Fruit fly (Drosophila melanogaster) whole organism, wandering third instar larva: ENCODE measurements around the gene CG5114.

Source experiments
- CG32264 ChIP-seq: fragments of 200-800 bp; sonication (Bioruptor generic); optimal IDR thresholded peaks from 2 replicates; lab custom pipeline; 2016; ENCODE audit warnings: missing biosample characterization, missing genetic modification characterization
- Dfd ChIP-seq: fragments of >200 bp; optimal IDR thresholded peaks from 2 replicates; lab custom pipeline; 2017; ENCODE audit warnings: missing biosample characterization, missing genetic modification characterization
- Dif ChIP-seq: fragments of 200-275, 200-300 bp; sonication (Bioruptor generic); optimal IDR thresholded peaks from 2 replicates; lab custom pipeline; 2018; ENCODE audit warnings: missing biosample characterization, missing genetic modification characterization; ENCODE audit not compliant: partially characterized antibody
- HLH106 ChIP-seq: fragments of 200-800 bp; optimal IDR thresholded peaks from 3 replicates; lab custom pipeline; 2019; ENCODE audit warnings: missing biosample characterization, mild to moderate bottlenecking, missing genetic modification characterization, moderate library complexity
- Hnf4 ChIP-seq: fragments of 200-800 bp; sonication (Bioruptor generic); optimal IDR thresholded peaks from 2 replicates; lab custom pipeline; 2016; ENCODE audit warnings: missing biosample characterization, mild to moderate bottlenecking, missing genetic modification characterization
- Hr83 ChIP-seq: fragments of 200-300 bp; sonication (Bioruptor generic); optimal IDR thresholded peaks from 2 replicates; lab custom pipeline; 2016; ENCODE audit warnings: missing biosample characterization, mild to moderate bottlenecking, missing genetic modification characterization, moderate library complexity; ENCODE audit not compliant: poor library complexity, severe bottlenecking
- Mio ChIP-seq: sonication (Bioruptor generic); optimal IDR thresholded peaks from 2 replicates; lab custom pipeline; 2016; ENCODE audit warnings: missing biosample characterization, missing genetic modification characterization
- Myc ChIP-seq: fragments of >200 bp; optimal IDR thresholded peaks from 2 replicates; lab custom pipeline; 2017
- N ChIP-seq: fragments of >200 bp; optimal IDR thresholded peaks from 2 replicates; lab custom pipeline; 2018; ENCODE audit warnings: missing biosample characterization, missing external identifiers, missing genetic modification characterization
- OdsH ChIP-seq: fragments of 200-800 bp; sonication (Bioruptor generic); optimal IDR thresholded peaks from 2 replicates; lab custom pipeline; 2016; ENCODE audit warnings: missing biosample characterization, mild to moderate bottlenecking, missing genetic modification characterization
- Rel ChIP-seq, 2 experiments: fragments of 200-800 bp; sonication (Bioruptor generic) in 1 of 2; optimal IDR thresholded peaks; 2 replicates in 1 of 2; 3 replicates in 1 of 2; lab custom pipeline; 2016 to 2019; ENCODE audit warnings: mild to moderate bottlenecking in 2 of 2, missing biosample characterization in 2 of 2, missing genetic modification characterization in 2 of 2, moderate library complexity in 1 of 2
- Sp1 ChIP-seq: fragments of 200-800 bp; sonication (Bioruptor generic); optimal IDR thresholded peaks from 3 replicates; lab custom pipeline; 2019; ENCODE audit warnings: missing biosample characterization, mild to moderate bottlenecking, missing genetic modification characterization, moderate library complexity
- Vsx2 ChIP-seq: fragments of 200-300, 225-300 bp; sonication (Bioruptor generic); optimal IDR thresholded peaks from 2 replicates; lab custom pipeline; 2018; ENCODE audit warnings: missing biosample characterization, missing genetic modification characterization; ENCODE audit not compliant: partially characterized antibody
- br ChIP-seq: fragments of 200-800 bp; sonication (Bioruptor generic); optimal IDR thresholded peaks from 2 replicates; lab custom pipeline; 2016; ENCODE audit warnings: missing biosample characterization, missing genetic modification characterization
- brk ChIP-seq: fragments of 200-800 bp; sonication (Bioruptor generic); optimal IDR thresholded peaks from 2 replicates; lab custom pipeline; 2016; ENCODE audit warnings: missing biosample characterization, mild to moderate bottlenecking, missing genetic modification characterization
- dl ChIP-seq, 2 experiments: fragments of 175-275, 200-275 bp in 1 of 2; fragments of 200-275 bp in 1 of 2; sonication (Bioruptor generic); optimal IDR thresholded peaks; lab custom pipeline; 2018; ENCODE audit warnings: mild to moderate bottlenecking in 2 of 2, missing biosample characterization in 2 of 2, missing genetic modification characterization in 2 of 2, moderate library complexity in 2 of 2; ENCODE audit not compliant: partially characterized antibody in 2 of 2, insufficient read depth in 1 of 2
- dmrt93B ChIP-seq: fragments of 200-800 bp; sonication (Bioruptor generic); optimal IDR thresholded peaks from 2 replicates; lab custom pipeline; 2018; ENCODE audit warnings: missing biosample characterization, mild to moderate bottlenecking, missing genetic modification characterization
- dsf ChIP-seq: sonication (Bioruptor generic); optimal IDR thresholded peaks from 2 replicates; lab custom pipeline; 2016; ENCODE audit warnings: missing biosample characterization, missing genetic modification characterization, borderline replicate concordance
- ey ChIP-seq: fragments of 200-800 bp; sonication (Bioruptor generic); optimal IDR thresholded peaks from 2 replicates; lab custom pipeline; 2016; ENCODE audit warnings: missing biosample characterization, missing genetic modification characterization
- fru ChIP-seq: fragments of 200-800 bp; sonication (Bioruptor generic); optimal IDR thresholded peaks from 3 replicates; lab custom pipeline; 2016; ENCODE audit warnings: missing biosample characterization, mild to moderate bottlenecking, missing genetic modification characterization
- jim ChIP-seq: fragments of 175-275, 200-325 bp; sonication (Bioruptor generic); optimal IDR thresholded peaks from 2 replicates; lab custom pipeline; 2016; ENCODE audit warnings: missing biosample characterization, mild to moderate bottlenecking, missing genetic modification characterization
- lola ChIP-seq: fragments of >200 bp; optimal IDR thresholded peaks from 2 replicates; lab custom pipeline; 2017; ENCODE audit warnings: missing biosample characterization, missing genetic modification characterization
- pan ChIP-seq: fragments of >200 bp; optimal IDR thresholded peaks from 2 replicates; lab custom pipeline; 2017
- psq ChIP-seq: fragments of 200-800 bp; sonication (Bioruptor generic); optimal IDR thresholded peaks from 3 replicates; lab custom pipeline; 2017; ENCODE audit warnings: missing biosample characterization, mild to moderate bottlenecking, missing genetic modification characterization, moderate library complexity
- rgr ChIP-seq: fragments of 200-800 bp; sonication (Bioruptor generic); optimal IDR thresholded peaks from 3 replicates; lab custom pipeline; 2016; ENCODE audit warnings: missing biosample characterization, mild to moderate bottlenecking, missing genetic modification characterization
- sage ChIP-seq: fragments of 200-800 bp; sonication (Bioruptor generic); optimal IDR thresholded peaks from 2 replicates; lab custom pipeline; 2016; ENCODE audit warnings: missing biosample characterization, mild to moderate bottlenecking, missing genetic modification characterization
- sv ChIP-seq: fragments of 200-800 bp; sonication (Bioruptor generic); optimal IDR thresholded peaks from 3 replicates; lab custom pipeline; 2016; ENCODE audit warnings: missing biosample characterization, missing genetic modification characterization
- woc ChIP-seq: sonication (Bioruptor generic); optimal IDR thresholded peaks from 2 replicates; lab custom pipeline; 2016; ENCODE audit warnings: missing biosample characterization, mild to moderate bottlenecking, missing genetic modification characterization

The CG5114 gene

dm6 chr3L:14962729-14963128 is 19.9 kb upstream of the CG5114 start:
- TF ChIP-seq Hnf4 (GFP tag; lab: Kevin White, UChicago) (no peak), jim (GFP tag; lab: Kevin White, UChicago) (no peak), fru (no peak), sv (no peak), lola (GFP tag; lab: Kevin White, UChicago) (no peak), OdsH (GFP tag; lab: Kevin White, UChicago) (no peak), dmrt93B (GFP tag; lab: Kevin White, UChicago) (no peak), rgr (GFP tag; lab: Kevin White, UChicago) (no peak), br (no peak), sage (no peak)

- TF ChIP-seq Dfd (GFP tag; lab: Kevin White, UChicago) (no peak), OdsH (GFP tag; lab: Kevin White, UChicago) (no peak), fru (no peak), br (no peak), Myc (lab: Kevin White, UChicago) (no peak), Vsx2 (GFP tag; lab: Kevin White, UChicago) (no peak), Hr83 (GFP tag; lab: Kevin White, UChicago) (no peak), Mio (no peak), Rel (GFP tag; optimal IDR thresholded peaks at IDR 0.05; lab: Kevin White, UChicago) (no peak), Rel (tag; optimal IDR thresholded peaks at IDR 0.05; lab: Kevin White, UChicago) (no peak), CG32264 (no peak)
These were observed 17.8 kb upstream of the CG5114 start for dm6 chr3L:14964862-14965261.

dm6 chr3L:14966199-14966858 is 16.3 kb upstream of the CG5114 start:
- TF ChIP-seq Dif: no peak
- TF ChIP-seq Sp1 (GFP tag; lab: Kevin White, UChicago): no peak
- no peak for TF ChIP-seq pan
- no peak for TF ChIP-seq Dfd (GFP tag; lab: Kevin White, UChicago)
- no peak for TF ChIP-seq woc (GFP tag; lab: Kevin White, UChicago)
- no peak for TF ChIP-seq Rel (GFP tag; optimal IDR thresholded peaks at IDR 0.05; lab: Kevin White, UChicago)
- no peak for TF ChIP-seq Rel (tag; optimal IDR thresholded peaks at IDR 0.05; lab: Kevin White, UChicago)
- no peak for TF ChIP-seq br
- TF ChIP-seq brk (GFP tag; lab: Kevin White, UChicago): no peak
- no peak for TF ChIP-seq ey (GFP tag; lab: Kevin White, UChicago)
- no peak for TF ChIP-seq dmrt93B (GFP tag; lab: Kevin White, UChicago)
- TF ChIP-seq lola (GFP tag; lab: Kevin White, UChicago): no peak
- no peak for TF ChIP-seq dsf
- no peak for TF ChIP-seq rgr (GFP tag; lab: Kevin White, UChicago)
- TF ChIP-seq Hr83 (GFP tag; lab: Kevin White, UChicago): no peak
- no peak for TF ChIP-seq sv
- TF ChIP-seq dl (GFP tag; optimal IDR thresholded peaks at IDR 0.05; lab: Kevin White, UChicago; ENCODE audit: insufficient read depth in 1 of 2, partially characterized antibody in 2 of 2): no peak
- no peak for TF ChIP-seq N (GFP tag; lab: Kevin White, UChicago)
- TF ChIP-seq HLH106 (tag; lab: Kevin White, UChicago): no peak
- TF ChIP-seq jim (GFP tag; lab: Kevin White, UChicago): no peak
- no peak for TF ChIP-seq Mio
- TF ChIP-seq, all 38 proteins: peak for 0

dm6 chr3L:14967691-14968538 is 14.7 kb upstream of the CG5114 start:
- no peak for TF ChIP-seq Rel (GFP tag; optimal IDR thresholded peaks at IDR 0.05; lab: Kevin White, UChicago)
- no peak for TF ChIP-seq Rel (tag; optimal IDR thresholded peaks at IDR 0.05; lab: Kevin White, UChicago)
- TF ChIP-seq Dif: no peak
- TF ChIP-seq Myc (lab: Kevin White, UChicago): no peak
- no peak for TF ChIP-seq ey (GFP tag; lab: Kevin White, UChicago)
- no peak for TF ChIP-seq Sp1 (GFP tag; lab: Kevin White, UChicago)
- TF ChIP-seq psq: no peak
- TF ChIP-seq dl (GFP tag; optimal IDR thresholded peaks at IDR 0.05; lab: Kevin White, UChicago; ENCODE audit: insufficient read depth in 1 of 2, partially characterized antibody in 2 of 2): no peak
- TF ChIP-seq brk (GFP tag; lab: Kevin White, UChicago): no peak
- no peak for TF ChIP-seq HLH106 (tag; lab: Kevin White, UChicago)
- no peak for TF ChIP-seq dsf
